Worm (Caenorhabditis elegans) whole organism, L4 larva: Measurements from ENCODE around the gene srx-74.
"Not testable (repeated sequence)": the region's sequence is repeated elsewhere in the genome, so short reads cannot be mapped to it uniquely, and the experiment has no call there.

Experiments used
- ces-1 ChIP-seq: fragments of 150-350 bp; sonication (generic microtip); optimal IDR thresholded peaks from 4 replicates; lab custom pipeline; 2014; ENCODE audit warnings: missing biosample characterization, missing genetic modification reagents, missing genetic modification characterization
- lin-39 ChIP-seq: fragments of 150-350 bp; optimal IDR thresholded peaks from 2 replicates; lab custom pipeline; 2014; ENCODE audit warnings: missing biosample characterization, missing genetic modification reagents, missing genetic modification characterization

DNA sequence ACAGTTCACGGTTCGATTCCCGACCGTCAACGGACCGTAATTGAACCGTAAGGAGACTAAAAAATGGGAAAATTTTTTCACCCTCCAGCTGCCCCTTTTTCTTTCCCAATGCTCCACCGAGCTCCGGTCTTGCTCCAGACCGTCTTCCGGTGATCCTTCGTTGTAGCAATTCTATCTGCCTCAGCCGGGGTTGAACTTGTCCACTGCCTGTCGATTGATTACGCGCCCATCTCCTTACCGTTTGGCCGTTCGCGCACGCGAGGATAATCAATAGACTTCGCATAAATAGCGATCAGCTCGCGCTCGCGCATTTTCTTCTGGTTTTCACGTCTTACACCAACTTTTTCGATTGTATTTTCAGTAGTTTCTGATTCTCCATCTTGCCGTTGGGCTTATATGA is 29.5 kb downstream of the srx-74 start:
- not testable (repeated sequence) for TF ChIP-seq lin-39; ces-1 (GFP tag; lab: Kevin White, UChicago)
